Worm (Caenorhabditis elegans) whole organism, L3 larva: Measurements from ENCODE around the gene M04B2.7.

Experiments used
- R02D3.7 ChIP-seq: fragments of 150-350 bp; optimal IDR thresholded peaks from 2 replicates; lab custom pipeline; 2014; ENCODE audit warnings: missing biosample characterization, missing genetic modification characterization
- ZK546.5 ChIP-seq: sonication (generic microtip); optimal IDR thresholded peaks from 2 replicates; lab custom pipeline; 2017; ENCODE audit warnings: missing biosample characterization, missing genetic modification characterization
- aly-2 ChIP-seq: fragments of 150-350 bp; optimal IDR thresholded peaks from 2 replicates; lab custom pipeline; 2014; ENCODE audit warnings: missing biosample characterization, missing genetic modification characterization
- ama-1 ChIP-seq: fragments of 150-350 bp; optimal IDR thresholded peaks from 2 replicates; lab custom pipeline; 2018
- ceh-16 ChIP-seq: sonication (generic microtip); optimal IDR thresholded peaks from 2 replicates; lab custom pipeline; 2017; ENCODE audit warnings: missing biosample characterization, missing genetic modification characterization
- ceh-28 ChIP-seq: fragments of 150-350 bp; optimal IDR thresholded peaks from 2 replicates; lab custom pipeline; 2014; ENCODE audit warnings: missing biosample characterization, missing genetic modification reagents, missing genetic modification characterization
- ceh-82 ChIP-seq: fragments of 150-350 bp; optimal IDR thresholded peaks from 2 replicates; lab custom pipeline; 2014; ENCODE audit warnings: missing biosample characterization, missing genetic modification characterization
- ceh-9 ChIP-seq: sonication (generic microtip); optimal IDR thresholded peaks from 2 replicates; lab custom pipeline; 2018; ENCODE audit warnings: missing biosample characterization, missing genetic modification characterization
- daf-12 ChIP-seq: fragments of 150-350 bp; optimal IDR thresholded peaks from 2 replicates; lab custom pipeline; 2014; ENCODE audit warnings: missing biosample characterization, missing genetic modification reagents, missing genetic modification characterization
- egl-27 ChIP-seq: sonication (generic microtip); optimal IDR thresholded peaks from 4 replicates; lab custom pipeline; 2017; ENCODE audit warnings: missing biosample characterization, missing genetic modification reagents, missing genetic modification characterization
- egl-5 ChIP-seq: fragments of 150-350 bp; optimal IDR thresholded peaks from 2 replicates; lab custom pipeline; 2017; ENCODE audit warnings: missing biosample characterization, missing genetic modification reagents, missing genetic modification characterization, inconsistent platforms
- elt-1 ChIP-seq: fragments of 150-350 bp; optimal IDR thresholded peaks from 2 replicates; lab custom pipeline; 2014; ENCODE audit warnings: missing biosample characterization, missing genetic modification characterization
- elt-2 ChIP-seq: sonication (generic microtip); optimal IDR thresholded peaks from 2 replicates; lab custom pipeline; 2016; ENCODE audit warnings: missing genetic modification reagents, mild to moderate bottlenecking, missing genetic modification characterization, missing compliant biosample characterization
- elt-3 ChIP-seq, 3 experiments: fragments of 150-350 bp in 1 of 3; sonication (generic microtip) in 2 of 3; optimal IDR thresholded peaks; 2 replicates in 2 of 3; 4 replicates in 1 of 3; lab custom pipeline; 2014 to 2017; ENCODE audit warnings: missing biosample characterization in 3 of 3, missing genetic modification characterization in 3 of 3
- eor-1 ChIP-seq, 2 experiments: fragments of 150-350 bp; optimal IDR thresholded peaks; 2 replicates each; lab custom pipeline; 2014 to 2018; ENCODE audit warnings: missing biosample characterization in 2 of 2, missing genetic modification characterization in 2 of 2
- fkh-10 ChIP-seq: sonication (generic microtip); optimal IDR thresholded peaks from 2 replicates; lab custom pipeline; 2017; ENCODE audit warnings: missing biosample characterization, missing genetic modification reagents, missing genetic modification characterization
- fkh-2 ChIP-seq: fragments of 150-350 bp; optimal IDR thresholded peaks from 2 replicates; lab custom pipeline; 2014; ENCODE audit warnings: missing biosample characterization, missing genetic modification reagents, missing genetic modification characterization
- fos-1 ChIP-seq: fragments of 150-350 bp; optimal IDR thresholded peaks from 2 replicates; lab custom pipeline; 2014; ENCODE audit warnings: missing biosample characterization, missing genetic modification characterization
- hmg-11 ChIP-seq: sonication (generic microtip); optimal IDR thresholded peaks from 2 replicates; lab custom pipeline; 2016; ENCODE audit warnings: missing genetic modification characterization, missing compliant biosample characterization
- jun-1 ChIP-seq: fragments of 150-350 bp; optimal IDR thresholded peaks from 2 replicates; lab custom pipeline; 2014; ENCODE audit warnings: missing biosample characterization, missing genetic modification reagents, missing genetic modification characterization
- lin-15B ChIP-seq: fragments of 150-350 bp; optimal IDR thresholded peaks from 2 replicates; lab custom pipeline; 2014; ENCODE audit warnings: missing biosample characterization, missing genetic modification characterization
- lin-39 ChIP-seq: fragments of 150-350 bp; optimal IDR thresholded peaks from 2 replicates; lab custom pipeline; 2018; ENCODE audit warnings: missing biosample characterization, missing genetic modification reagents, missing genetic modification characterization
- lsy-12 ChIP-seq: sonication (generic microtip); optimal IDR thresholded peaks from 2 replicates; lab custom pipeline; 2016; ENCODE audit warnings: mild to moderate bottlenecking, missing genetic modification characterization, missing compliant biosample characterization
- mdl-1 ChIP-seq: fragments of 150-350 bp; optimal IDR thresholded peaks from 2 replicates; lab custom pipeline; 2014; ENCODE audit warnings: missing biosample characterization, missing genetic modification characterization
- mml-1 ChIP-seq: fragments of 150-350 bp; sonication (generic microtip); optimal IDR thresholded peaks from 3 replicates; lab custom pipeline; 2014; ENCODE audit warnings: missing biosample characterization, missing genetic modification characterization
- nfya-1 ChIP-seq: sonication (generic microtip); optimal IDR thresholded peaks from 2 replicates; lab custom pipeline; 2017; ENCODE audit warnings: missing genetic modification characterization, mild to moderate bottlenecking, missing compliant biosample characterization, antibody characterized with exemption, moderate library complexity; ENCODE audit not compliant: insufficient read depth
- nhr-11 ChIP-seq: fragments of 150-350 bp; optimal IDR thresholded peaks from 2 replicates; lab custom pipeline; 2014; ENCODE audit warnings: missing biosample characterization, missing genetic modification characterization
- nhr-12 ChIP-seq: fragments of 150-350 bp; optimal IDR thresholded peaks from 2 replicates; lab custom pipeline; 2014; ENCODE audit warnings: missing biosample characterization, missing genetic modification characterization
- nhr-23 ChIP-seq: fragments of 150-350 bp; optimal IDR thresholded peaks from 2 replicates; lab custom pipeline; 2014; ENCODE audit warnings: missing biosample characterization, missing genetic modification reagents, missing genetic modification characterization
- nhr-237 ChIP-seq: fragments of 150-350 bp; optimal IDR thresholded peaks from 2 replicates; lab custom pipeline; 2014; ENCODE audit warnings: missing biosample characterization, missing genetic modification characterization
- nhr-25 ChIP-seq: sonication (generic microtip); optimal IDR thresholded peaks from 2 replicates; lab custom pipeline; 2017; ENCODE audit warnings: missing biosample characterization, missing genetic modification characterization
- nhr-28 ChIP-seq: fragments of 150-350 bp; optimal IDR thresholded peaks from 2 replicates; lab custom pipeline; 2014; ENCODE audit warnings: missing biosample characterization, missing genetic modification characterization
- nhr-43 ChIP-seq: sonication (generic microtip); optimal IDR thresholded peaks from 2 replicates; lab custom pipeline; 2016; ENCODE audit warnings: mild to moderate bottlenecking, missing genetic modification characterization, missing compliant biosample characterization; ENCODE audit not compliant: poor library complexity, severe bottlenecking
- nhr-67 ChIP-seq: fragments of 150-350 bp; optimal IDR thresholded peaks from 2 replicates; lab custom pipeline; 2014; ENCODE audit warnings: missing biosample characterization, missing genetic modification characterization
- nhr-76 ChIP-seq: fragments of 150-350 bp; sonication (generic microtip); optimal IDR thresholded peaks from 5 replicates; lab custom pipeline; 2014; ENCODE audit warnings: missing biosample characterization, missing genetic modification characterization
- nhr-77 ChIP-seq: fragments of 150-350 bp; optimal IDR thresholded peaks from 2 replicates; lab custom pipeline; 2014; ENCODE audit warnings: missing biosample characterization, missing genetic modification characterization
- pha-4 ChIP-seq: fragments of 150-350 bp; optimal IDR thresholded peaks from 2 replicates; lab custom pipeline; 2014; ENCODE audit warnings: missing biosample characterization, missing genetic modification reagents, missing genetic modification characterization
- pqm-1 ChIP-seq: fragments of 150-350 bp; optimal IDR thresholded peaks from 2 replicates; lab custom pipeline; 2017; ENCODE audit warnings: missing biosample characterization, missing genetic modification characterization, inconsistent platforms
- sea-2 ChIP-seq: fragments of 150-350 bp; sonication (generic microtip); optimal IDR thresholded peaks from 4 replicates; lab custom pipeline; 2014; ENCODE audit warnings: missing biosample characterization, missing genetic modification reagents, missing genetic modification characterization
- skn-1 ChIP-seq: fragments of 150-350 bp; optimal IDR thresholded peaks from 2 replicates; lab custom pipeline; 2014; ENCODE audit warnings: missing biosample characterization, missing genetic modification characterization
- snpc-4 ChIP-seq: fragments of 150-350 bp; optimal IDR thresholded peaks from 2 replicates; lab custom pipeline; 2014; ENCODE audit warnings: missing biosample characterization, missing genetic modification characterization
- tbx-2 ChIP-seq: sonication (generic microtip); optimal IDR thresholded peaks from 2 replicates; lab custom pipeline; 2016; ENCODE audit warnings: mild to moderate bottlenecking, missing genetic modification characterization, missing compliant biosample characterization
- unc-39 ChIP-seq: sonication (generic microtip); optimal IDR thresholded peaks from 4 replicates; lab custom pipeline; 2017; ENCODE audit warnings: missing biosample characterization, missing genetic modification characterization
- unc-62 ChIP-seq: fragments of 150-350 bp; sonication (generic microtip); optimal IDR thresholded peaks from 4 replicates; lab custom pipeline; 2014; ENCODE audit warnings: missing biosample characterization, missing genetic modification reagents, missing genetic modification characterization
- zag-1 ChIP-seq: fragments of 150-350 bp; optimal IDR thresholded peaks from 2 replicates; lab custom pipeline; 2014; ENCODE audit warnings: missing biosample characterization, missing genetic modification characterization
- ztf-11 ChIP-seq: fragments of 150-350 bp; optimal IDR thresholded peaks from 2 replicates; lab custom pipeline; 2014; ENCODE audit warnings: missing biosample characterization, missing genetic modification characterization
- ztf-4 ChIP-seq: fragments of 150-350 bp; optimal IDR thresholded peaks from 2 replicates; lab custom pipeline; 2014; ENCODE audit warnings: missing biosample characterization, missing genetic modification characterization

M04B2.7 gene

ce11 chrIV:11524241-11524692 lies 24.3 kb downstream of the M04B2.7 start, which contains the start of gene mep-1 (continued):
- TF ChIP-seq ztf-11 (tag; lab: Kevin White, UChicago) = no peak
- peak; percentile 37 for TF ChIP-seq nhr-11
- TF ChIP-seq ceh-82 (tag; lab: Kevin White, UChicago) = no peak
- TF ChIP-seq ztf-4 (tag; lab: Kevin White, UChicago) = no peak
- peak; percentile 32 for TF ChIP-seq lsy-12 (tag; lab: Kevin White, UChicago)
- peak; percentile 76 for TF ChIP-seq nhr-25 (tag; lab: Kevin White, UChicago)

- TF ChIP-seq pha-4 (tag; lab: Kevin White, UChicago) (no peak), sea-2 (no peak), lin-15B (peak; percentile 8), skn-1 (tag; lab: Kevin White, UChicago) (no peak), eor-1 (tag; optimal IDR thresholded peaks at IDR 0.05; lab: Kevin White, UChicago) (no peak)
These were observed 24.9 kb downstream of the M04B2.7 start for ce11 chrIV:11523685-11524084.

- TF ChIP-seq ztf-4 (tag; lab: Kevin White, UChicago) (no peak), pha-4 (tag; lab: Kevin White, UChicago) (peak; percentile 81), egl-5 (no peak), unc-39 (tag; lab: Kevin White, UChicago) (no peak), R02D3.7 (tag; lab: Kevin White, UChicago) (peak; percentile 71), tbx-2 (no peak), lsy-12 (tag; lab: Kevin White, UChicago) (peak; percentile 58), aly-2 (tag; lab: Kevin White, UChicago) (no peak), pqm-1 (tag; lab: Kevin White, UChicago) (peak; percentile 59), elt-2 (tag; lab: Kevin White, UChicago) (peak; percentile 57), hmg-11 (tag; lab: Kevin White, UChicago) (peak; percentile 71), ama-1 (lab: Kevin White, UChicago) (no peak), nhr-25 (tag; lab: Kevin White, UChicago) (peak; percentile 56), fkh-10 (GFP tag; lab: Kevin White, UChicago) (no peak), nhr-43 (peak; percentile 52), snpc-4 (tag; lab: Kevin White, UChicago) (peak; percentile 36), sea-2 (peak; percentile 25), nhr-237 (tag; lab: Kevin White, UChicago) (no peak), nhr-28 (tag; lab: Kevin White, UChicago) (no peak), unc-62 (GFP tag; lab: Kevin White, UChicago) (peak; percentile 32), egl-27 (tag; lab: Kevin White, UChicago) (no peak), jun-1 (tag; lab: Kevin White, UChicago) (peak; percentile 46), zag-1 (tag; lab: Kevin White, UChicago) (no peak), lin-15B (peak; percentile 59), skn-1 (tag; lab: Kevin White, UChicago) (no peak), ztf-11 (tag; lab: Kevin White, UChicago) (no peak), elt-1 (tag; lab: Kevin White, UChicago) (no peak), eor-1 (tag; optimal IDR thresholded peaks at IDR 0.05; lab: Kevin White, UChicago) (no peak), ceh-16 (tag; lab: Kevin White, UChicago) (no peak), mml-1 (tag; lab: Kevin White, UChicago) (no peak), elt-3 (tag; optimal IDR thresholded peaks at IDR 0.05; lab: Kevin White, UChicago) (no peak), ZK546.5 (tag; lab: Kevin White, UChicago) (no peak), nhr-23 (tag; lab: Kevin White, UChicago) (peak; percentile 77), nhr-77 (tag; lab: Kevin White, UChicago) (no peak), nhr-76 (tag; lab: Kevin White, UChicago) (no peak), ceh-28 (tag; lab: Kevin White, UChicago) (peak; percentile 91), nhr-67 (no peak), fkh-2 (no peak), fos-1 (tag; lab: Kevin White, UChicago) (no peak), ceh-9 (no peak), mdl-1 (tag; lab: Kevin White, UChicago) (no peak), ceh-82 (tag; lab: Kevin White, UChicago) (no peak), daf-12 (no peak), nfya-1 (tag; lab: Kevin White, UChicago) (peak; percentile 73), nhr-11 (no peak), lin-39 (tag; lab: Kevin White, UChicago) (no peak), nhr-12 (tag; lab: Kevin White, UChicago) (no peak)
These were observed 26.2 kb downstream of the M04B2.7 start for ce11 chrIV:11522225-11522952.
